Fruit fly (Drosophila melanogaster): ENCODE data around the gene MetRS-m.

Gene MetRS-m

DNA sequence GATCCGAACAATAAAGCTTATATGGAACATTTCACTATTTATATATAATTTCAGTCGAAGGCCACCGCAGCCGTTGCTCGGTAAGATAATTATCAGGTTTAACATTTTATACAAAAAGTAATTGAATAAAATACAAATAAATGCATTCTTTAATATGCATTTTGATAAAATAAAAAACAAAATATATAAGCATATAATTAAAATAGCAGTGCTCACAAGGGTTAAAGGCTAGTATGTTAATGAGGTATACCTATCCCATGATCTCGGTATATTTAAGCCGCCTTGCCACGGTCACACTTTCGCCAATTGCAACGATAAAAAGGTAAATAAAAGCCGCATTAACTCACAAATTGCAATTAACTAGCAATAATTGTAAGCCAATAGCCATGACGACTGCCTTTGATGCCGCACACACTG lies 49.0 kb upstream of the MetRS-m start, which contains the start of gene Polr2I (continued):
- TF ChIP-seq CG18262 (tag; optimal IDR thresholded peaks at IDR 0.05) = peak; percentile 50
- no peak for TF ChIP-seq Drgx (GFP tag; IDR thresholded peaks at IDR 0.05)
- TF ChIP-seq sim (GFP tag; IDR thresholded peaks at IDR 0.05) = no peak
- TF ChIP-seq zf30C (GFP tag; optimal IDR thresholded peaks at IDR 0.05) = no peak
- no peak for TF ChIP-seq CG43689 (GFP tag; IDR thresholded peaks at IDR 0.05)
- peak; percentile 21; the same call in 1 of the 3 replicates for TF ChIP-seq dysf (GFP tag; IDR thresholded peaks at IDR 0.05)
- no peak for TF ChIP-seq Bteb2 (GFP tag; optimal IDR thresholded peaks at IDR 0.05)
- no peak for TF ChIP-seq CG7928 (GFP tag; optimal IDR thresholded peaks at IDR 0.05)
- TF ChIP-seq chif (GFP tag; optimal IDR thresholded peaks at IDR 0.05) = no peak
- no peak for TF ChIP-seq CG8359 (GFP tag; optimal IDR thresholded peaks at IDR 0.05; ENCODE audit: borderline replicate concordance)
- no peak for TF ChIP-seq Spps (tag; optimal IDR thresholded peaks at IDR 0.05)
- TF ChIP-seq Meics (GFP tag; optimal IDR thresholded peaks at IDR 0.05) = peak; percentile 25
- no peak for TF ChIP-seq CG1529 (GFP tag; optimal IDR thresholded peaks at IDR 0.05)
- peak; percentile 31 for TF ChIP-seq CG2116 (GFP tag; optimal IDR thresholded peaks at IDR 0.05)
- no peak for TF ChIP-seq nau (GFP tag; optimal IDR thresholded peaks at IDR 0.05)
- TF ChIP-seq sd (tag; optimal IDR thresholded peaks at IDR 0.05) = no peak
- peak; percentile 57 for TF ChIP-seq CG30403 (GFP tag; optimal IDR thresholded peaks at IDR 0.05)
- peak; percentile 28 for TF ChIP-seq fd96Cb (tag; optimal IDR thresholded peaks at IDR 0.05)
- TF ChIP-seq Max (GFP tag; optimal IDR thresholded peaks at IDR 0.05) = peak; percentile 11
- no peak for TF ChIP-seq CG33557 (GFP tag; optimal IDR thresholded peaks at IDR 0.05)
- 0 out of 2 replicates have a peak, but pooled peaks have one; percentile 7 for TF ChIP-seq bbx (GFP tag; IDR thresholded peaks at IDR 0.05; ENCODE audit: partially characterized antibody)
- TF ChIP-seq CG9727 (GFP tag; optimal IDR thresholded peaks at IDR 0.05) = peak; percentile 53
- no peak for TF ChIP-seq CG15601 (tag; optimal IDR thresholded peaks at IDR 0.05)
- TF ChIP-seq CG13894 (tag; optimal IDR thresholded peaks at IDR 0.05) = no peak
- TF ChIP-seq E2f2 (GFP tag; IDR thresholded peaks at IDR 0.05) = no peak
- peak; percentile 31 for TF ChIP-seq CG12155 (GFP tag; optimal IDR thresholded peaks at IDR 0.05)
- TF ChIP-seq Doc2 (GFP tag; IDR thresholded peaks at IDR 0.05) = no peak
- TF ChIP-seq CG9215 (GFP tag; IDR thresholded peaks at IDR 0.05) = peak; percentile 37
- no peak for TF ChIP-seq CG2889 (GFP tag; IDR thresholded peaks at IDR 0.05)
- TF ChIP-seq kah (GFP tag; optimal IDR thresholded peaks at IDR 0.05) = no peak
- no peak for TF ChIP-seq pfk (GFP tag; optimal IDR thresholded peaks at IDR 0.05)
- TF ChIP-seq CG1233 (GFP tag; optimal IDR thresholded peaks at IDR 0.05) = peak; percentile 16
- no peak for TF ChIP-seq CG32772 (GFP tag; IDR thresholded peaks at IDR 0.05)
- no peak for TF ChIP-seq Elba2 (GFP tag; optimal IDR thresholded peaks at IDR 0.05)
- no peak for TF ChIP-seq Lpt (GFP tag; optimal IDR thresholded peaks at IDR 0.05)
- no peak for TF ChIP-seq CG6813 (GFP tag; optimal IDR thresholded peaks at IDR 0.05)
- TF ChIP-seq MBD-R2 (GFP tag; IDR thresholded peaks at IDR 0.05) = peak; percentile 73
- TF ChIP-seq D19B (GFP tag; optimal IDR thresholded peaks at IDR 0.05) = peak; percentile 4
- TF ChIP-seq CG12659 (GFP tag; optimal IDR thresholded peaks at IDR 0.05) = peak; percentile 33
- TF ChIP-seq tin (GFP tag; optimal IDR thresholded peaks at IDR 0.05) = peak; percentile 25
- no peak for TF ChIP-seq CG31224 (GFP tag; IDR thresholded peaks at IDR 0.05)
- 0 out of 2 replicates have a peak, but pooled peaks have one; percentile 25 for TF ChIP-seq CG42726 (GFP tag; IDR thresholded peaks at IDR 0.05; ENCODE audit: partially characterized antibody)
- no peak for TF ChIP-seq Bdp1 (GFP tag; optimal IDR thresholded peaks at IDR 0.05)
- TF ChIP-seq CG15269 (tag; optimal IDR thresholded peaks at IDR 0.05) = peak; percentile 44
- peak; percentile 11 for TF ChIP-seq fd3F (GFP tag; optimal IDR thresholded peaks at IDR 0.05)
- TF ChIP-seq esg (GFP tag; conservative IDR thresholded peaks at IDR 0.05) = 0 out of 2 replicates have a peak, but pooled peaks have one; percentile 6
- no peak for TF ChIP-seq ftz-f1 (GFP tag; optimal IDR thresholded peaks at IDR 0.05)
- TF ChIP-seq CoRest (tag; optimal IDR thresholded peaks at IDR 0.05) = peak; percentile 75
- no peak for TF ChIP-seq CG4617 (GFP tag; optimal IDR thresholded peaks at IDR 0.05; ENCODE audit: borderline replicate concordance)
- no peak for TF ChIP-seq CG3407 (GFP tag; optimal IDR thresholded peaks at IDR 0.05)
- TF ChIP-seq CG9797 (GFP tag; optimal IDR thresholded peaks at IDR 0.05) = peak; percentile 34

Data from whole organism, embryonic.